Worm (Caenorhabditis elegans) whole organism, early embryonic: Measurements from ENCODE around the gene ZK643.2.

Experiments used
- B0310.2 ChIP-seq: sonication (generic microtip); optimal IDR thresholded peaks from 2 replicates; lab custom pipeline; 2016; ENCODE audit warnings: mild to moderate bottlenecking, missing genetic modification characterization, missing compliant biosample characterization
- aly-1 ChIP-seq: sonication (generic microtip); optimal IDR thresholded peaks from 2 replicates; lab custom pipeline; 2016; ENCODE audit warnings: missing genetic modification characterization, missing compliant biosample characterization
- ama-1 ChIP-seq: fragments of 150-350 bp; optimal IDR thresholded peaks from 2 replicates; lab custom pipeline; 2014
- ceh-13 ChIP-seq: fragments of 200-800 bp; sonication (Bioruptor generic); optimal IDR thresholded peaks from 2 replicates; lab custom pipeline; 2018; ENCODE audit warnings: mild to moderate bottlenecking, missing genetic modification characterization, missing compliant biosample characterization
- ceh-36 ChIP-seq: sonication (generic microtip); optimal IDR thresholded peaks from 2 replicates; lab custom pipeline; 2016; ENCODE audit warnings: missing genetic modification characterization, inconsistent platforms, missing compliant biosample characterization
- ets-7 ChIP-seq: sonication (generic microtip); optimal IDR thresholded peaks from 2 replicates; lab custom pipeline; 2016; ENCODE audit warnings: missing genotype, missing genetic modification characterization, missing compliant biosample characterization
- flt-1 ChIP-seq: fragments of 200-800 bp; sonication (Bioruptor generic); IDR thresholded peaks from 2 replicates; pipeline ENCODE4 v1.3.6; 2022; ENCODE audit warnings: missing genetic modification characterization, missing compliant biosample characterization
- hmbx-1 ChIP-seq: sonication (generic microtip); optimal IDR thresholded peaks from 2 replicates; lab custom pipeline; 2016; ENCODE audit warnings: mild to moderate bottlenecking, missing genetic modification characterization, missing compliant biosample characterization
- hmg-4 ChIP-seq: fragments of 200-800 bp; sonication (Bioruptor generic); optimal IDR thresholded peaks from 2 replicates; lab custom pipeline; 2018; ENCODE audit warnings: mild to moderate bottlenecking, missing genetic modification characterization, missing compliant biosample characterization
- hnd-1 ChIP-seq: sonication (generic microtip); optimal IDR thresholded peaks from 2 replicates; lab custom pipeline; 2016; ENCODE audit warnings: missing genetic modification characterization, missing compliant biosample characterization
- pes-1 ChIP-seq: fragments of 200-800 bp; sonication (Bioruptor generic); IDR thresholded peaks from 2 replicates; pipeline ENCODE4 v1.3.6; 2022; ENCODE audit warnings: missing genetic modification reagents, missing genetic modification characterization, missing compliant biosample characterization
- tbx-11 ChIP-seq: fragments of 200-800 bp; sonication (Bioruptor generic); IDR thresholded peaks from 2 replicates; pipeline ENCODE4 v1.3.6; 2022; ENCODE audit warnings: missing genetic modification characterization, missing compliant biosample characterization
- tbx-37 ChIP-seq: fragments of 200-800 bp; sonication (Bioruptor generic); conservative IDR thresholded peaks from 2 replicates; pipeline ENCODE4 v1.3.6; 2022; ENCODE audit warnings: missing genetic modification reagents, missing genetic modification characterization, missing compliant biosample characterization

- TF ChIP-seq B0310.2 (tag; lab: Kevin White, UChicago) (no peak), ama-1 (lab: Kevin White, UChicago) (no peak), ceh-13 (GFP tag; lab: Kevin White, UChicago) (no peak), hmg-4 (GFP tag; lab: Kevin White, UChicago) (no peak), tbx-37 (GFP tag; lab: Robert Waterston, UW) (no peak), ceh-36 (no peak), pes-1 (GFP tag; lab: Robert Waterston, UW) (no peak), hnd-1 (tag; lab: Kevin White, UChicago) (no peak), hmbx-1 (tag; lab: Kevin White, UChicago) (no peak), flt-1 (GFP tag; lab: Robert Waterston, UW) (no peak), aly-1 (tag; lab: Kevin White, UChicago) (no peak), tbx-11 (GFP tag; lab: Robert Waterston, UW) (no peak), ets-7 (no peak)
Observed at ce11 chrIII:8985965-8986364, 29.6 kb downstream of the ZK643.2 start.
